Worm (Caenorhabditis elegans) whole organism, mixed stage, embryonic: Measurements from ENCODE around the gene kel-8.

Source experiments
- cnd-1 ChIP-seq: fragments of 200-800 bp; sonication (Bioruptor generic); optimal IDR thresholded peaks from 2 replicates; lab custom pipeline; 2018; ENCODE audit warnings: mild to moderate bottlenecking, missing genetic modification characterization, missing compliant biosample characterization
- lin-32 ChIP-seq: fragments of 200-800 bp; sonication (Bioruptor generic); optimal IDR thresholded peaks from 2 replicates; lab custom pipeline; 2018; ENCODE audit warnings: mild to moderate bottlenecking, missing genetic modification characterization, missing compliant biosample characterization
- nhr-2 ChIP-seq: fragments of 150-350 bp; optimal IDR thresholded peaks from 2 replicates; lab custom pipeline; 2014; ENCODE audit warnings: missing biosample characterization, missing genetic modification characterization
- nhr-28 ChIP-seq: fragments of 150-350 bp; optimal IDR thresholded peaks from 2 replicates; lab custom pipeline; 2014; ENCODE audit warnings: missing biosample characterization, missing genetic modification characterization
- pha-4 ChIP-seq: fragments of 150-350 bp; optimal IDR thresholded peaks from 2 replicates; lab custom pipeline; 2018; ENCODE audit warnings: missing biosample characterization, missing genetic modification reagents, missing genetic modification characterization

DNA sequence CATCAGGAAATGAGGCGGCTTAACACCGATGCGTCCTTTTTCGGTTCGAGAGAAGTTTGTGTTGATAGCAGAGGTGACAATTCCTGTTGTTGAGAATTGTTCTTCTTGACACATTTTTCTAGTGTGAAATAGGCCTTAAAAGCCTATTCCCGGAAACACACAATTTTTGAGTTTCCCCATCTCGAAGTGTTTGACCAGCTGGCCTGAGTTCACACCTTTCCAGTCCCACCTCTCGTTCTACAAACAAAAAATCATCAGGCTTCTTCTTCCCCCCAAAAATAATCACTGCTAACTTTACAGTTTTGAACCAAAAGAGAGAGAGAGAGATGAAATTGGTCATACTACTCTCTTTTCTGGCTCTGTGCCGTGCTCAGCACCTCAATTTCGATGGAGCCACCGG lies 4.7 kb upstream of the kel-8 start, which contains the start of gene W02G9.4:
- TF ChIP-seq nhr-28 (no peak), cnd-1 (tag; lab: Kevin White, UChicago) (no peak), lin-32 (GFP tag; lab: Kevin White, UChicago) (no peak), pha-4 (tag; lab: Kevin White, UChicago) (no peak), nhr-2 (tag; lab: Kevin White, UChicago) (no peak)
